Fruit fly (Drosophila melanogaster) whole organism, prepupa: ENCODE results near the gene CG3631.

ENCODE experiments used
- Blimp-1 ChIP-seq: fragments of 200-800 bp; sonication (Bioruptor generic); optimal IDR thresholded peaks from 3 replicates; lab custom pipeline; 2017; ENCODE audit warnings: missing biosample characterization, missing genetic modification characterization, mild to moderate bottlenecking, moderate library complexity, missing genetic modification reagents
- CG10631 ChIP-seq: fragments of 200-800 bp; sonication (Bioruptor generic); optimal IDR thresholded peaks from 2 replicates; lab custom pipeline; 2016; ENCODE audit warnings: missing biosample characterization, missing genetic modification characterization
- CG11762 ChIP-seq: fragments of 200-800 bp; sonication (Bioruptor generic); optimal IDR thresholded peaks from 3 replicates; lab custom pipeline; 2016; ENCODE audit warnings: missing biosample characterization, missing genetic modification characterization; ENCODE audit not compliant: insufficient read depth
- CG11902 ChIP-seq: fragments of 200-800 bp; sonication (Bioruptor generic); optimal IDR thresholded peaks from 3 replicates; lab custom pipeline; 2016; ENCODE audit warnings: missing biosample characterization, missing genetic modification characterization
- CG3032 ChIP-seq: fragments of 200-800 bp; optimal IDR thresholded peaks from 2 replicates; lab custom pipeline; 2019; ENCODE audit warnings: missing biosample characterization, mild to moderate bottlenecking, missing genetic modification characterization, moderate library complexity
- CG31627 ChIP-seq: fragments of 200-800 bp; sonication (Bioruptor generic); optimal IDR thresholded peaks from 3 replicates; lab custom pipeline; 2016; ENCODE audit warnings: missing biosample characterization, missing genetic modification characterization
- CG32006 ChIP-seq: fragments of 200-800 bp; sonication (Bioruptor generic); optimal IDR thresholded peaks from 3 replicates; lab custom pipeline; 2017; ENCODE audit warnings: missing biosample characterization, mild to moderate bottlenecking, missing genetic modification characterization
- CG3919 ChIP-seq: fragments of 200-800 bp; sonication (Bioruptor generic); optimal IDR thresholded peaks from 3 replicates; lab custom pipeline; 2016; ENCODE audit warnings: missing biosample characterization, missing genetic modification characterization
- CG4318 ChIP-seq: fragments of 200-800 bp; sonication (Bioruptor generic); optimal IDR thresholded peaks from 3 replicates; lab custom pipeline; 2017; ENCODE audit warnings: missing biosample characterization, mild to moderate bottlenecking, missing genetic modification characterization
- CG6163 ChIP-seq: fragments of 200-800 bp; sonication (Bioruptor generic); IDR thresholded peaks from 3 replicates; pipeline ENCODE4 v1.3.6; 2022; ENCODE audit warnings: missing biosample characterization, missing genetic modification characterization
- CG6276 ChIP-seq: fragments of 200-800 bp; sonication (Bioruptor generic); optimal IDR thresholded peaks from 2 replicates; lab custom pipeline; 2017; ENCODE audit warnings: missing biosample characterization, mild to moderate bottlenecking, missing genetic modification characterization
- CG6792 ChIP-seq: fragments of 200-800 bp; sonication (Bioruptor generic); optimal IDR thresholded peaks from 3 replicates; lab custom pipeline; 2016; ENCODE audit warnings: missing biosample characterization, missing genetic modification characterization
- CG6808 ChIP-seq: fragments of 200-800 bp; sonication (Bioruptor generic); optimal IDR thresholded peaks from 3 replicates; lab custom pipeline; 2017; ENCODE audit warnings: missing biosample characterization, missing genetic modification characterization, mild to moderate bottlenecking, moderate library complexity, missing genetic modification reagents
- CG6854 ChIP-seq: fragments of 200-800 bp; sonication (Bioruptor generic); optimal IDR thresholded peaks from 2 replicates; lab custom pipeline; 2017; ENCODE audit warnings: missing biosample characterization, mild to moderate bottlenecking, missing genetic modification characterization
- CG7368 ChIP-seq: fragments of 200-800 bp; sonication (Bioruptor generic); optimal IDR thresholded peaks from 3 replicates; lab custom pipeline; 2016; ENCODE audit warnings: missing biosample characterization, missing genetic modification characterization
- CG8119 ChIP-seq: fragments of 200-800 bp; sonication (Bioruptor generic); IDR thresholded peaks from 3 replicates; pipeline ENCODE4 v1.3.6; 2022; ENCODE audit warnings: missing biosample characterization, missing genetic modification characterization
- CG8319 ChIP-seq: fragments of 200-800 bp; sonication (Bioruptor generic); optimal IDR thresholded peaks from 3 replicates; lab custom pipeline; 2016; ENCODE audit warnings: missing biosample characterization, missing genetic modification characterization
- Eip75B ChIP-seq: fragments of 200-800 bp; sonication (Bioruptor generic); optimal IDR thresholded peaks from 3 replicates; lab custom pipeline; 2016; ENCODE audit warnings: missing biosample characterization, missing genetic modification characterization
- Eip78C ChIP-seq: fragments of 200-800 bp; sonication (Bioruptor generic); peaks from one replicate; lab custom pipeline; 2016; ENCODE audit warnings: missing biosample characterization, missing genetic modification characterization
- Eip93F ChIP-seq: fragments of 200-800 bp; sonication (Bioruptor generic); optimal IDR thresholded peaks from 2 replicates; lab custom pipeline; 2016; ENCODE audit warnings: missing biosample characterization, mild to moderate bottlenecking, missing genetic modification characterization
- Ets21C ChIP-seq: fragments of 200-800 bp; sonication (Bioruptor generic); optimal IDR thresholded peaks from 3 replicates; lab custom pipeline; 2016; ENCODE audit warnings: missing biosample characterization, missing genetic modification characterization
- Hr4 ChIP-seq: fragments of 200-800 bp; sonication (Bioruptor generic); optimal IDR thresholded peaks from 3 replicates; lab custom pipeline; 2016; ENCODE audit warnings: missing biosample characterization, missing genetic modification characterization
- Lpt ChIP-seq: fragments of 200-800 bp; sonication (Bioruptor generic); optimal IDR thresholded peaks from 3 replicates; lab custom pipeline; 2016; ENCODE audit warnings: missing biosample characterization, missing genetic modification characterization
- Met ChIP-seq: fragments of 200-800 bp; sonication (Bioruptor generic); optimal IDR thresholded peaks from 3 replicates; lab custom pipeline; 2016; ENCODE audit warnings: missing biosample characterization, missing genetic modification characterization
- OdsH ChIP-seq: fragments of 200-800 bp; sonication (Bioruptor generic); optimal IDR thresholded peaks from 3 replicates; lab custom pipeline; 2016; ENCODE audit warnings: missing biosample characterization, missing genetic modification characterization
- Smox ChIP-seq: fragments of 200-800 bp; sonication (Bioruptor generic); optimal IDR thresholded peaks from 3 replicates; lab custom pipeline; 2016; ENCODE audit warnings: missing biosample characterization, missing genetic modification characterization
- Sox102F ChIP-seq: fragments of 200-800 bp; sonication (Bioruptor generic); optimal IDR thresholded peaks from 2 replicates; lab custom pipeline; 2016; ENCODE audit warnings: missing biosample characterization, mild to moderate bottlenecking, missing genetic modification characterization
- Sox14 ChIP-seq: fragments of 200-800 bp; sonication (Bioruptor generic); optimal IDR thresholded peaks from 3 replicates; lab custom pipeline; 2016; ENCODE audit warnings: missing biosample characterization, missing genetic modification characterization
- Sox15 ChIP-seq: fragments of 200-800 bp; sonication (Bioruptor generic); optimal IDR thresholded peaks from 3 replicates; lab custom pipeline; 2016; ENCODE audit warnings: missing biosample characterization, missing genetic modification characterization
- achi ChIP-seq: fragments of 200-800 bp; sonication (Bioruptor generic); optimal IDR thresholded peaks from 3 replicates; lab custom pipeline; 2016; ENCODE audit warnings: missing biosample characterization, missing genetic modification characterization
- acj6 ChIP-seq: fragments of 200-800 bp; sonication (Bioruptor generic); optimal IDR thresholded peaks from 3 replicates; lab custom pipeline; 2016; ENCODE audit warnings: missing biosample characterization, missing genetic modification characterization
- cyc ChIP-seq: fragments of 200-800 bp; sonication (Bioruptor generic); optimal IDR thresholded peaks from 3 replicates; lab custom pipeline; 2016; ENCODE audit warnings: missing biosample characterization, missing genetic modification characterization
- dsx ChIP-seq: fragments of 200-800 bp; optimal IDR thresholded peaks from 3 replicates; lab custom pipeline; 2019; ENCODE audit warnings: missing biosample characterization, mild to moderate bottlenecking, missing genetic modification characterization, moderate library complexity; ENCODE audit not compliant: poor library complexity, severe bottlenecking
- eg ChIP-seq: fragments of 200-800 bp; sonication (Bioruptor generic); IDR thresholded peaks from 3 replicates; pipeline ENCODE4 v1.3.6; 2022; ENCODE audit warnings: missing biosample characterization, missing genetic modification characterization
- fd59A ChIP-seq: fragments of 200-800 bp; sonication (Bioruptor generic); optimal IDR thresholded peaks from 2 replicates; lab custom pipeline; 2017; ENCODE audit warnings: missing biosample characterization, mild to moderate bottlenecking, missing genetic modification characterization, missing genetic modification reagents
- fd85E ChIP-seq: fragments of 200-800 bp; sonication (Bioruptor generic); optimal IDR thresholded peaks from 3 replicates; lab custom pipeline; 2016; ENCODE audit warnings: missing biosample characterization, missing genetic modification characterization
- fkh ChIP-seq: fragments of 200-800 bp; sonication (Bioruptor generic); optimal IDR thresholded peaks from 3 replicates; lab custom pipeline; 2017; ENCODE audit warnings: missing biosample characterization, mild to moderate bottlenecking, missing genetic modification characterization, moderate library complexity
- lz ChIP-seq: fragments of 200-800 bp; sonication (Bioruptor generic); optimal IDR thresholded peaks from 3 replicates; lab custom pipeline; 2016; ENCODE audit warnings: missing biosample characterization, missing genetic modification characterization
- pdm3 ChIP-seq: fragments of 200-800 bp; sonication (Bioruptor generic); optimal IDR thresholded peaks from 3 replicates; lab custom pipeline; 2016; ENCODE audit warnings: missing biosample characterization, missing genetic modification characterization
- ss ChIP-seq, 2 experiments: fragments of 200-800 bp; sonication (Bioruptor generic); optimal IDR thresholded peaks; 2 replicates in 1 of 2; 3 replicates in 1 of 2; lab custom pipeline; 2017 to 2018; ENCODE audit warnings: mild to moderate bottlenecking in 2 of 2, missing biosample characterization in 2 of 2, missing genetic modification characterization in 2 of 2, moderate library complexity in 1 of 2
- svp ChIP-seq: fragments of 200-800 bp; sonication (Bioruptor generic); peaks from one replicate; lab custom pipeline; 2016; ENCODE audit warnings: missing biosample characterization, missing genetic modification characterization
- topi ChIP-seq: fragments of 200-800 bp; sonication (Bioruptor generic); optimal IDR thresholded peaks from 3 replicates; lab custom pipeline; 2016; ENCODE audit warnings: missing biosample characterization, missing genetic modification characterization
- vri ChIP-seq: fragments of 200-800 bp; sonication (Bioruptor generic); optimal IDR thresholded peaks from 3 replicates; lab custom pipeline; 2016; ENCODE audit warnings: missing biosample characterization, mild to moderate bottlenecking, missing genetic modification characterization

CG3631 gene

DNA sequence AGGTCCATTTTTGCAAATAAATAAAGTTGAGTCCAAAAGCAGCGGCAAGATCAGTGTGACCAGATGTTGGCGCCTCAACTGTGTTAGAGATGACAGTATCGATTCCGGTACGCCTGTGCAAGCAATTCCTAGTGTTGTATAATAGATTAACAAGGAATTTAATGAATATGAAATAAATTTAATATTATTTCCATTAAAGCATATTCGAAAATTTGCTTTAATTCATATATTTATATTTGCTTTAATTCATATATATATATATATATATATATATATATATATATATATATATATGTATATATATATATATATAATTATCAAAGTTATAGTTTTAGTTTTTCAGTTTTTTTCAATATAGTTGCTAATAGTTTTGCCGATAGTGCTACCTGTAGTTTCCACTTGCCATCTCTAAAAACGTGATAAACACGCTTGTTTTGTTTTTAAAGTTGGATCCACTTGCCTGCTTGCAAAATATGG is 19.1 kb downstream of the CG3631 start, which contains the start of the genes Nup93-2 and CG3817 (continued):
- TF ChIP-seq CG6163 (GFP tag; lab: Robert Waterston, UW) (peak; percentile 68; the same call in 2 of the 3 replicates), CG6276 (GFP tag; lab: Kevin White, UChicago) (no peak), Hr4 (no peak), CG10631 (GFP tag; lab: Kevin White, UChicago) (no peak), cyc (GFP tag; lab: Kevin White, UChicago) (peak; percentile 40), achi (GFP tag; lab: Kevin White, UChicago) (no peak), CG11762 (GFP tag; lab: Kevin White, UChicago) (no peak), Smox (GFP tag; lab: Kevin White, UChicago) (no peak), CG11902 (GFP tag; lab: Kevin White, UChicago) (peak; percentile 46), vri (GFP tag; lab: Kevin White, UChicago) (no peak), fkh (GFP tag; lab: Kevin White, UChicago) (no peak), CG6792 (GFP tag; lab: Kevin White, UChicago) (peak; percentile 65), acj6 (GFP tag; lab: Kevin White, UChicago) (peak; percentile 40), lz (GFP tag; lab: Kevin White, UChicago) (peak; percentile 72), CG32006 (GFP tag; lab: Kevin White, UChicago) (peak; percentile 59), eg (GFP tag; lab: Robert Waterston, UW) (peak; percentile 67; the same call in 1 of the 3 replicates), CG7368 (GFP tag; lab: Kevin White, UChicago) (peak; percentile 18), CG3919 (GFP tag; lab: Kevin White, UChicago) (peak; percentile 49), CG4318 (no peak), svp (GFP tag; lab: Kevin White, UChicago) (no peak), CG6808 (no peak)
- TF ChIP-seq, all 60 proteins: peak for 28

DNA sequence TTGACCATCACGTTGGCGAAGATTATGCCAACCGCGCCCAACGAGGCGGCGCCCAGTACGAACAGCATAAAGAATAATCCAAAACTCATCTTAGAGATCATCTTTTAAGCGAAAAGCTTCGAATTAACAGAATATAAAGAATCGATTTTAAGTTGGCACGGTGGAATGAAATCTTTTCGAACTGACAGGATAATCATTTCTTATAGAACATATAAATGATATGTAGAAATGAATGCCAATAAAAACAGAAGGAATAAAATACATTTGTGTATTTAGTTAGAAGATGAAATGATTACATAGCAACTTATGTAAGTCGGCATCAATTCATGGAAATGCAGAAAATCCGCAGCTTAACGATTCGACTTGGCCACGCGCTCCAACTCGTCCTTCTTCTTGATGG is 20.9 kb downstream of the CG3631 start, which contains the start of gene VhaPPA1-2:
TSS of gene VhaPPA1-2 (minus strand) at position 101 of the 400 bp plus-strand sequence.
- TF ChIP-seq CG6854 (GFP tag; lab: Kevin White, UChicago): no peak
- no peak for TF ChIP-seq CG6163 (GFP tag; lab: Robert Waterston, UW)
- TF ChIP-seq fkh (GFP tag; lab: Kevin White, UChicago): no peak
- TF ChIP-seq CG6276 (GFP tag; lab: Kevin White, UChicago): no peak
- TF ChIP-seq Sox15: no peak
- TF ChIP-seq fd85E (GFP tag; lab: Kevin White, UChicago): no peak
- no peak for TF ChIP-seq Lpt (GFP tag; lab: Kevin White, UChicago)
- no peak for TF ChIP-seq Eip75B (GFP tag; lab: Kevin White, UChicago)
- TF ChIP-seq CG8319 (GFP tag; lab: Kevin White, UChicago): no peak
- TF ChIP-seq CG11762 (GFP tag; lab: Kevin White, UChicago): no peak
- TF ChIP-seq CG8119 (GFP tag; lab: Robert Waterston, UW): no peak
- TF ChIP-seq, all 60 proteins: peak for 0

DNA sequence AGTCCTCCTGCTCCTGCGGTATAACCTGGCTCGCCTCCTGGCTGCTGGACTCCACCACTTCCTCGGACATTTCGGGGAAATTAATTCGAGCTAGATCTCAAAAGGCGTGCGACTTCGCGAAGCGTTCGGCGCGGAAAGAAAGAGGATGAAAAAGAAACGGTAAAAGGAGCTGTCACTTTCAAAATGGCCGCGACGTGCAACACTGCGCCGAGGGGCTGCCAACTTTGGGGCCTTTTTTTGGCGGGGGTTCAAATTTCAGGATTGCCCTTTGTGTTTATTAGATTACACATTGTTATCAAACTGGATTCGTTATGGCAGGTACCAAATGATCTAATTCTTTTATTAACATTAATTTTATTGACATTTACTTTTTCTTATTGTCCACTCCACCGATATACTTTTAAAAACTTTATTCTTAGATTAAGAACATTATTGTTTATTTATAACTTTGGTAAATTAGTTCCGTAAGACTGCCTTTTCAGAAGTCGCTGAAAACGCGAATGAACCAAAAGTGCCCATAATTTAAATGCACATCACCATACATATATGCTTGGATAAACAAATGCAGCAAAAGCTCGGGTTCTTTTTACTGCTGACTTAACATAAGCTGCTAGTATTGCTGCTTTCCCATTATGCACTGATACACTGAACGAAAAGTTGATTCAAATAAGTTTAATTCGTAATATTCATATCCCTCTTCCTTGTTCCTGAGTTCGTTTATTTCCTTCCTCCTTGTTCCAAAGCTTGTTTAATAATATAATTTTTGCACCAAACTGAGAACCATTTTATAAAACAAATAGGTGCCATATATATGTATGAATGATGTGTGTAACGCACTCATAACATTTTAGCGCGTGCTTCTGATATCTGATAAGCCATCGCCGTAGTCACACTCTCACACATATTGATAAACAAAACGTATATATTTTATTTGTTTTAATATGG is 22.4 kb downstream of the CG3631 start, which contains the start of gene RpS5b:
TSS of gene RpS5b (minus strand) at position 156 of the 945 bp plus-strand sequence.
- TF ChIP-seq Blimp-1 (GFP tag; lab: Kevin White, UChicago) (peak; percentile 61), fd59A (GFP tag; lab: Kevin White, UChicago) (no peak), CG6854 (GFP tag; lab: Kevin White, UChicago) (peak; percentile 5), Hr4 (no peak), Eip78C (peak; percentile 58), fd85E (GFP tag; lab: Kevin White, UChicago) (no peak), CG4318 (no peak), Lpt (GFP tag; lab: Kevin White, UChicago) (no peak), CG6808 (no peak), CG31627 (GFP tag; lab: Kevin White, UChicago) (no peak), CG3032 (tag; lab: Kevin White, UChicago) (no peak), topi (GFP tag; lab: Kevin White, UChicago) (no peak), CG6163 (GFP tag; lab: Robert Waterston, UW) (0 out of 3 replicates have a peak, but pooled peaks have one; percentile 18), Sox102F (GFP tag; lab: Kevin White, UChicago) (no peak), pdm3 (GFP tag; lab: Kevin White, UChicago) (no peak), Eip93F (GFP tag; lab: Kevin White, UChicago) (no peak), ss (GFP tag; optimal IDR thresholded peaks at IDR 0.05; lab: Kevin White, UChicago) (no peak), eg (GFP tag; lab: Robert Waterston, UW) (no peak), CG3919 (GFP tag; lab: Kevin White, UChicago) (peak; percentile 12), Met (GFP tag; lab: Kevin White, UChicago) (peak; percentile 28), dsx (GFP tag; lab: Kevin White, UChicago) (no peak), Sox14 (GFP tag; lab: Kevin White, UChicago) (peak; percentile 19), OdsH (no peak), Smox (GFP tag; lab: Kevin White, UChicago) (no peak), Ets21C (GFP tag; lab: Kevin White, UChicago) (no peak), cyc (GFP tag; lab: Kevin White, UChicago) (peak; percentile 11)
